Fruit fly (Drosophila melanogaster) whole organism, prepupa: ENCODE data around the gene CG11905.

ENCODE experiments used
- CG10631 ChIP-seq: fragments of 200-800 bp; sonication (Bioruptor generic); optimal IDR thresholded peaks from 2 replicates; lab custom pipeline; 2016; ENCODE audit warnings: missing biosample characterization, missing genetic modification characterization
- CG10669 ChIP-seq: fragments of 200-800 bp; sonication (Bioruptor generic); optimal IDR thresholded peaks from 3 replicates; lab custom pipeline; 2018; ENCODE audit warnings: missing biosample characterization, mild to moderate bottlenecking, missing genetic modification characterization, moderate library complexity
- CG11294 ChIP-seq: fragments of 200-800 bp; sonication (Bioruptor generic); IDR thresholded peaks from 2 replicates; pipeline ENCODE4 v1.3.6; 2022; ENCODE audit warnings: missing biosample characterization, missing genetic modification characterization
- CG11762 ChIP-seq: fragments of 200-800 bp; sonication (Bioruptor generic); optimal IDR thresholded peaks from 3 replicates; lab custom pipeline; 2016; ENCODE audit warnings: missing biosample characterization, missing genetic modification characterization; ENCODE audit not compliant: insufficient read depth
- CG11902 ChIP-seq: fragments of 200-800 bp; sonication (Bioruptor generic); optimal IDR thresholded peaks from 3 replicates; lab custom pipeline; 2016; ENCODE audit warnings: missing biosample characterization, missing genetic modification characterization
- CG15336 ChIP-seq: fragments of 200-800 bp; sonication (Bioruptor generic); IDR thresholded peaks from 2 replicates; pipeline ENCODE4 v1.3.6; 2022; ENCODE audit warnings: missing biosample characterization, missing genetic modification characterization
- CG1621 ChIP-seq: fragments of 200-800 bp; sonication (Bioruptor generic); optimal IDR thresholded peaks from 3 replicates; lab custom pipeline; 2018; ENCODE audit warnings: missing biosample characterization, mild to moderate bottlenecking, missing genetic modification characterization
- CG3032 ChIP-seq: fragments of 200-800 bp; optimal IDR thresholded peaks from 2 replicates; lab custom pipeline; 2019; ENCODE audit warnings: missing biosample characterization, mild to moderate bottlenecking, missing genetic modification characterization, moderate library complexity
- CG32006 ChIP-seq: fragments of 200-800 bp; sonication (Bioruptor generic); optimal IDR thresholded peaks from 3 replicates; lab custom pipeline; 2017; ENCODE audit warnings: missing biosample characterization, mild to moderate bottlenecking, missing genetic modification characterization
- CG34406 ChIP-seq: fragments of 200-800 bp; sonication (Bioruptor generic); optimal IDR thresholded peaks from 3 replicates; lab custom pipeline; 2016; ENCODE audit warnings: missing biosample characterization, missing genetic modification characterization
- CG3919 ChIP-seq: fragments of 200-800 bp; sonication (Bioruptor generic); optimal IDR thresholded peaks from 3 replicates; lab custom pipeline; 2016; ENCODE audit warnings: missing biosample characterization, missing genetic modification characterization
- CG4318 ChIP-seq: fragments of 200-800 bp; sonication (Bioruptor generic); optimal IDR thresholded peaks from 3 replicates; lab custom pipeline; 2017; ENCODE audit warnings: missing biosample characterization, mild to moderate bottlenecking, missing genetic modification characterization
- CG6163 ChIP-seq: fragments of 200-800 bp; sonication (Bioruptor generic); IDR thresholded peaks from 3 replicates; pipeline ENCODE4 v1.3.6; 2022; ENCODE audit warnings: missing biosample characterization, missing genetic modification characterization
- CG6276 ChIP-seq: fragments of 200-800 bp; sonication (Bioruptor generic); optimal IDR thresholded peaks from 2 replicates; lab custom pipeline; 2017; ENCODE audit warnings: missing biosample characterization, mild to moderate bottlenecking, missing genetic modification characterization
- CG6854 ChIP-seq: fragments of 200-800 bp; sonication (Bioruptor generic); optimal IDR thresholded peaks from 2 replicates; lab custom pipeline; 2017; ENCODE audit warnings: missing biosample characterization, mild to moderate bottlenecking, missing genetic modification characterization
- CG8119 ChIP-seq: fragments of 200-800 bp; sonication (Bioruptor generic); IDR thresholded peaks from 3 replicates; pipeline ENCODE4 v1.3.6; 2022; ENCODE audit warnings: missing biosample characterization, missing genetic modification characterization
- CG8632 ChIP-seq: fragments of 200-800 bp; sonication (Bioruptor generic); optimal IDR thresholded peaks from 3 replicates; lab custom pipeline; 2016; ENCODE audit warnings: missing biosample characterization, missing genetic modification characterization
- CG9139 ChIP-seq: fragments of 200-800 bp; sonication (Bioruptor generic); optimal IDR thresholded peaks from 3 replicates; lab custom pipeline; 2017; ENCODE audit warnings: missing biosample characterization, mild to moderate bottlenecking, missing genetic modification characterization
- Eip75B ChIP-seq: fragments of 200-800 bp; sonication (Bioruptor generic); optimal IDR thresholded peaks from 3 replicates; lab custom pipeline; 2016; ENCODE audit warnings: missing biosample characterization, missing genetic modification characterization
- Eip78C ChIP-seq: fragments of 200-800 bp; sonication (Bioruptor generic); peaks from one replicate; lab custom pipeline; 2016; ENCODE audit warnings: missing biosample characterization, missing genetic modification characterization
- Eip93F ChIP-seq: fragments of 200-800 bp; sonication (Bioruptor generic); optimal IDR thresholded peaks from 2 replicates; lab custom pipeline; 2016; ENCODE audit warnings: missing biosample characterization, mild to moderate bottlenecking, missing genetic modification characterization
- Ets21C ChIP-seq: fragments of 200-800 bp; sonication (Bioruptor generic); optimal IDR thresholded peaks from 3 replicates; lab custom pipeline; 2016; ENCODE audit warnings: missing biosample characterization, missing genetic modification characterization
- Ets96B ChIP-seq: fragments of 200-800 bp; optimal IDR thresholded peaks from 2 replicates; lab custom pipeline; 2019; ENCODE audit warnings: missing biosample characterization, mild to moderate bottlenecking, missing genetic modification characterization, moderate library complexity
- Gug ChIP-seq: fragments of 200-800 bp; sonication (Bioruptor generic); IDR thresholded peaks from 2 replicates; pipeline ENCODE4 v1.3.6; 2022; ENCODE audit warnings: missing biosample characterization, missing genetic modification characterization
- Hr38 ChIP-seq: sonication (Bioruptor generic); optimal IDR thresholded peaks from 2 replicates; lab custom pipeline; 2016; ENCODE audit warnings: missing biosample characterization, missing genetic modification characterization
- Hr39 ChIP-seq: fragments of 200-800 bp; sonication (Bioruptor generic); optimal IDR thresholded peaks from 2 replicates; lab custom pipeline; 2016; ENCODE audit warnings: missing biosample characterization, missing genetic modification characterization
- Hr4 ChIP-seq: fragments of 200-800 bp; sonication (Bioruptor generic); optimal IDR thresholded peaks from 3 replicates; lab custom pipeline; 2016; ENCODE audit warnings: missing biosample characterization, missing genetic modification characterization
- Lpt ChIP-seq: fragments of 200-800 bp; sonication (Bioruptor generic); optimal IDR thresholded peaks from 3 replicates; lab custom pipeline; 2016; ENCODE audit warnings: missing biosample characterization, missing genetic modification characterization
- Met ChIP-seq: fragments of 200-800 bp; sonication (Bioruptor generic); optimal IDR thresholded peaks from 3 replicates; lab custom pipeline; 2016; ENCODE audit warnings: missing biosample characterization, missing genetic modification characterization
- OdsH ChIP-seq: fragments of 200-800 bp; sonication (Bioruptor generic); optimal IDR thresholded peaks from 3 replicates; lab custom pipeline; 2016; ENCODE audit warnings: missing biosample characterization, missing genetic modification characterization
- Sox14 ChIP-seq: fragments of 200-800 bp; sonication (Bioruptor generic); optimal IDR thresholded peaks from 3 replicates; lab custom pipeline; 2016; ENCODE audit warnings: missing biosample characterization, missing genetic modification characterization
- Sox15 ChIP-seq: fragments of 200-800 bp; sonication (Bioruptor generic); optimal IDR thresholded peaks from 3 replicates; lab custom pipeline; 2016; ENCODE audit warnings: missing biosample characterization, missing genetic modification characterization
- achi ChIP-seq: fragments of 200-800 bp; sonication (Bioruptor generic); optimal IDR thresholded peaks from 3 replicates; lab custom pipeline; 2016; ENCODE audit warnings: missing biosample characterization, missing genetic modification characterization
- acj6 ChIP-seq: fragments of 200-800 bp; sonication (Bioruptor generic); optimal IDR thresholded peaks from 3 replicates; lab custom pipeline; 2016; ENCODE audit warnings: missing biosample characterization, missing genetic modification characterization
- dac ChIP-seq: fragments of 200-800 bp; sonication (Bioruptor generic); optimal IDR thresholded peaks from 2 replicates; lab custom pipeline; 2017; ENCODE audit warnings: missing biosample characterization, mild to moderate bottlenecking, missing genetic modification characterization
- dsx ChIP-seq: fragments of 200-800 bp; optimal IDR thresholded peaks from 3 replicates; lab custom pipeline; 2019; ENCODE audit warnings: missing biosample characterization, mild to moderate bottlenecking, missing genetic modification characterization, moderate library complexity; ENCODE audit not compliant: poor library complexity, severe bottlenecking
- eg ChIP-seq: fragments of 200-800 bp; sonication (Bioruptor generic); IDR thresholded peaks from 3 replicates; pipeline ENCODE4 v1.3.6; 2022; ENCODE audit warnings: missing biosample characterization, missing genetic modification characterization
- fd85E ChIP-seq: fragments of 200-800 bp; sonication (Bioruptor generic); optimal IDR thresholded peaks from 3 replicates; lab custom pipeline; 2016; ENCODE audit warnings: missing biosample characterization, missing genetic modification characterization
- fkh ChIP-seq: fragments of 200-800 bp; sonication (Bioruptor generic); optimal IDR thresholded peaks from 3 replicates; lab custom pipeline; 2017; ENCODE audit warnings: missing biosample characterization, mild to moderate bottlenecking, missing genetic modification characterization, moderate library complexity
- lz ChIP-seq: fragments of 200-800 bp; sonication (Bioruptor generic); optimal IDR thresholded peaks from 3 replicates; lab custom pipeline; 2016; ENCODE audit warnings: missing biosample characterization, missing genetic modification characterization
- net ChIP-seq: fragments of 200-800 bp; sonication (Bioruptor generic); optimal IDR thresholded peaks from 3 replicates; lab custom pipeline; 2016; ENCODE audit warnings: missing biosample characterization, missing genetic modification characterization
- salr ChIP-seq, 2 experiments: fragments of 200-800 bp; sonication (Bioruptor generic); optimal IDR thresholded peaks; 3 replicates each; lab custom pipeline; 2016 to 2018; ENCODE audit warnings: missing biosample characterization in 2 of 2, missing genetic modification characterization in 2 of 2, mild to moderate bottlenecking in 1 of 2
- spab ChIP-seq: fragments of 200-800 bp; sonication (Bioruptor generic); optimal IDR thresholded peaks from 2 replicates; lab custom pipeline; 2017; ENCODE audit warnings: missing biosample characterization, mild to moderate bottlenecking, missing genetic modification characterization, missing genetic modification reagents
- ss ChIP-seq, 2 experiments: fragments of 200-800 bp; sonication (Bioruptor generic); optimal IDR thresholded peaks; 2 replicates in 1 of 2; 3 replicates in 1 of 2; lab custom pipeline; 2017 to 2018; ENCODE audit warnings: mild to moderate bottlenecking in 2 of 2, missing biosample characterization in 2 of 2, missing genetic modification characterization in 2 of 2, moderate library complexity in 1 of 2
- svp ChIP-seq: fragments of 200-800 bp; sonication (Bioruptor generic); peaks from one replicate; lab custom pipeline; 2016; ENCODE audit warnings: missing biosample characterization, missing genetic modification characterization
- vri ChIP-seq: fragments of 200-800 bp; sonication (Bioruptor generic); optimal IDR thresholded peaks from 3 replicates; lab custom pipeline; 2016; ENCODE audit warnings: missing biosample characterization, mild to moderate bottlenecking, missing genetic modification characterization

The CG11905 gene

dm6 chr3L:16896408-16896807, 38.9 kb downstream of the CG11905 start:
- TF ChIP-seq Met (no peak), dac (no peak), Hr4 (GFP tag; lab: Kevin White, UChicago) (no peak), svp (no peak), vri (peak; percentile 24), CG11902 (GFP tag; lab: Kevin White, UChicago) (no peak), Hr38 (no peak), CG34406 (GFP tag; lab: Kevin White, UChicago) (no peak), CG8632 (GFP tag; lab: Kevin White, UChicago) (no peak), CG8119 (no peak), CG1621 (tag; lab: Kevin White, UChicago) (no peak), Eip75B (GFP tag; lab: Kevin White, UChicago) (no peak), CG11762 (no peak), eg (GFP tag; lab: Robert Waterston, UW) (0 out of 3 replicates have a peak, but pooled peaks have one; percentile 32), Hr39 (no peak), CG11294 (GFP tag; lab: Robert Waterston, UW) (no peak), Gug (no peak), CG3919 (GFP tag; lab: Kevin White, UChicago) (peak; percentile 4), Lpt (GFP tag; lab: Kevin White, UChicago) (peak; percentile 7)

- TF ChIP-seq Hr4 (GFP tag; lab: Kevin White, UChicago) (peak; percentile 64), eg (GFP tag; lab: Robert Waterston, UW) (0 out of 3 replicates have a peak, but pooled peaks have one; percentile 47), dac (no peak), CG9139 (GFP tag; lab: Kevin White, UChicago) (no peak), CG8119 (peak; percentile 73), CG15336 (peak; percentile 52; the same call in 1 of the 2 replicates), CG32006 (GFP tag; lab: Kevin White, UChicago) (peak; percentile 42), Eip93F (GFP tag; lab: Kevin White, UChicago) (no peak), CG6163 (GFP tag; lab: Robert Waterston, UW) (0 out of 3 replicates have a peak, but pooled peaks have one; percentile 12), vri (no peak), achi (GFP tag; lab: Kevin White, UChicago) (no peak), CG8632 (GFP tag; lab: Kevin White, UChicago) (no peak), Ets21C (GFP tag; lab: Kevin White, UChicago) (no peak), CG6276 (GFP tag; lab: Kevin White, UChicago) (peak; percentile 45), OdsH (GFP tag; lab: Kevin White, UChicago) (peak; percentile 29), CG4318 (peak; percentile 13), Eip78C (no peak), CG6854 (GFP tag; lab: Kevin White, UChicago) (no peak), lz (GFP tag; lab: Kevin White, UChicago) (no peak), fd85E (GFP tag; lab: Kevin White, UChicago) (no peak)
These were observed 41.7 kb downstream of the CG11905 start for dm6 chr3L:16893647-16894046.

dm6 chr3L:16892728-16893271, 42.5 kb downstream of the CG11905 start:
- peak; percentile 6 for TF ChIP-seq dsx (GFP tag; lab: Kevin White, UChicago)
- TF ChIP-seq fkh (GFP tag; lab: Kevin White, UChicago) = no peak
- peak; percentile 21 for TF ChIP-seq CG8632 (GFP tag; lab: Kevin White, UChicago)
- TF ChIP-seq OdsH (GFP tag; lab: Kevin White, UChicago) = peak; percentile 53
- TF ChIP-seq spab (GFP tag; lab: Kevin White, UChicago) = peak; percentile 38
- TF ChIP-seq CG6276 (GFP tag; lab: Kevin White, UChicago) = peak; percentile 62
- TF ChIP-seq Met = no peak
- peak; percentile 14 for TF ChIP-seq CG10669
- peak; percentile 48 for TF ChIP-seq acj6 (GFP tag; lab: Kevin White, UChicago)
- TF ChIP-seq Eip78C = peak; percentile 57
- peak; percentile 30 for TF ChIP-seq net
- peak; percentile 70 for TF ChIP-seq Gug
- TF ChIP-seq Sox14 (GFP tag; lab: Kevin White, UChicago) = peak; percentile 24
- no peak for TF ChIP-seq ss (GFP tag; optimal IDR thresholded peaks at IDR 0.05; lab: Kevin White, UChicago)
- peak; percentile 6 for TF ChIP-seq CG1621 (tag; lab: Kevin White, UChicago)
- TF ChIP-seq Eip75B (GFP tag; lab: Kevin White, UChicago) = no peak
- peak in 1 of 2 experiments; percentile 7 for TF ChIP-seq salr (GFP tag; optimal IDR thresholded peaks at IDR 0.05; lab: Kevin White, UChicago)
- peak; percentile 15 for TF ChIP-seq CG4318
- TF ChIP-seq Sox15 = no peak
- peak; percentile 73 for TF ChIP-seq eg (GFP tag; lab: Robert Waterston, UW)
- TF ChIP-seq fd85E (GFP tag; lab: Kevin White, UChicago) = no peak
- peak; percentile 77 for TF ChIP-seq Hr4 (GFP tag; lab: Kevin White, UChicago)
- TF ChIP-seq CG3032 (tag; lab: Kevin White, UChicago) = peak; percentile 27
- peak; percentile 53 for TF ChIP-seq achi (GFP tag; lab: Kevin White, UChicago)
- TF ChIP-seq CG10631 (GFP tag; lab: Kevin White, UChicago) = peak; percentile 42
- peak; percentile 55 for TF ChIP-seq svp
- TF ChIP-seq Ets96B (tag; lab: Kevin White, UChicago) = peak; percentile 4
- TF ChIP-seq CG32006 (GFP tag; lab: Kevin White, UChicago) = peak; percentile 77
- peak; percentile 14 for TF ChIP-seq CG9139 (GFP tag; lab: Kevin White, UChicago)
